Worm (Caenorhabditis elegans): ENCODE results near the gene ZC487.2.

ZC487.2 gene

DNA sequence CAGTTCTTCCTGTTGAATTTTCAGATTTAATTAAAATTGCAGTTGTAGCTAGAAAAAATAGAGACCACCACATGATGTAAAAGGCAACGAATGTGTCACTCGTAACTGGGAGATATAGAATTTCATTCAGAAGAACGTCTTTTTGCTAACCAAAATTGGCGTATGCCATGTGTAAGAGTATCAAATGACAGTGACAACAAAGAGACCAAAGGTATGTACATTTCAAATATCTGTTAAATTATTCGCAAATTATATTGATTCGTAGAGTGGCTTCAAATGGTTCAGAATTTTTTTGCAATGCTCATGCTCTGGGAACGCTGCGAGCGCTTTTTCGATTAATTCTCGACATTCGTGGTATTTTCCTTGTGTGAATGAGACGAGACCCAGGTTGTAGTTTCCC is 40.1 kb upstream of the ZC487.2 start, which contains the start of gene T25F10.4:
Gene T25F10.4 (minus strand): TSS at position 101 of the 400 bp plus-strand sequence.
- TF ChIP-seq nhr-237 (tag; optimal IDR thresholded peaks at IDR 0.05) (no peak), nhr-77 (tag; optimal IDR thresholded peaks at IDR 0.05) (no peak), pha-4 (tag; optimal IDR thresholded peaks at IDR 0.05) (no peak), ceh-82 (tag; optimal IDR thresholded peaks at IDR 0.05) (no peak), aly-2 (tag; optimal IDR thresholded peaks at IDR 0.05) (no peak), snpc-4 (tag; optimal IDR thresholded peaks at IDR 0.05) (no peak), daf-12 (tag; optimal IDR thresholded peaks at IDR 0.05) (no peak), nhr-67 (tag; optimal IDR thresholded peaks at IDR 0.05) (no peak), ceh-9 (tag; optimal IDR thresholded peaks at IDR 0.05) (no peak), lin-15B (tag; optimal IDR thresholded peaks at IDR 0.05) (no peak), pqm-1 (tag; optimal IDR thresholded peaks at IDR 0.05) (no peak), nhr-11 (tag; optimal IDR thresholded peaks at IDR 0.05) (no peak)

DNA sequence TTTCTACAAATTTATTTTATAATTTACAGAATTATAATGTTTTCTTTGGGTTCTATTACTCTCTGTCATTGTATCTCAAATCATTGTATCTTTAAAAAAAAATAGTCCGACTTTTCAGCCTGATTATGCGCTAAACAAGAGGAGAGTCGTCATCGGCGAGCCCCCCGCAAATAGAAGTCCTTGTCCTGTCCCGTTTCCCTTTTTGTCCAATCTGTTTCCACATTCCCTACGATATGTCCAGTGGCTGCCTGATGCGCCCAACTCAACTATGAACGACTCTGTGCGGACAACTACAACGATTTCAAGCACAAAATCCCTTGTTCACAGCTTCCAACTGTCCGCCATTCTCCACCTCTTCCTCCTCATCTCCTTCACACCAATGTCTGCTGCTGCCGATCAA is 35.7 kb upstream of the ZC487.2 start, which contains the start of gene dbl-1:
Gene dbl-1 (plus strand): TSS at position 119 of the 400 bp plus-strand sequence.
- TF ChIP-seq nhr-67 (tag; optimal IDR thresholded peaks at IDR 0.05), result no peak
- no peak for TF ChIP-seq nhr-76 (tag; optimal IDR thresholded peaks at IDR 0.05)
- TF ChIP-seq ztf-4 (tag; optimal IDR thresholded peaks at IDR 0.05), result no peak
- no peak for TF ChIP-seq nhr-12 (tag; optimal IDR thresholded peaks at IDR 0.05)

DNA sequence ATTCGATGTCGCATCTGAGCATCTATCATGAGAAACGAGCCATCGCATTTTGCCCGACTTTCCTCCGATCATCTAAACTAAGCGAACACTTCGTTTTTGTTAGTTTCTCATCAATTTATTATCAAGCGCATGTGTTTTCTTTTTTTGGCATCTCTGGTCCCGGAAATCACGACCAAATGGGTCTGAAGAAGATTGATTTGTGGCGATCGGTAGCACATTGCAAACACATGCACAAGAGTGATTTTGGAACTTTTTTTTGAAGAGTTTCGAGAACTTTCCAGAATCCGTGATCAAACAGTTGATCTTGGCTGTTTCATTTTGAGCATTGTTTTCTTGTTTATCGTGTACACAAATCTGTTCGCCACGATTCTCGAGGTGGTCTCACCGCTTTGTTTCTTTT is 31.0 kb upstream of the ZC487.2 start:
- TF ChIP-seq ZK546.5 (tag; optimal IDR thresholded peaks at IDR 0.05) (no peak), nhr-11 (tag; optimal IDR thresholded peaks at IDR 0.05) (no peak), zag-1 (tag; optimal IDR thresholded peaks at IDR 0.05) (no peak), ztf-4 (tag; optimal IDR thresholded peaks at IDR 0.05) (no peak), unc-62 (GFP tag; optimal IDR thresholded peaks at IDR 0.05) (no peak), pqm-1 (tag; optimal IDR thresholded peaks at IDR 0.05) (no peak), jun-1 (tag; optimal IDR thresholded peaks at IDR 0.05) (no peak), ceh-9 (tag; optimal IDR thresholded peaks at IDR 0.05) (no peak)

DNA sequence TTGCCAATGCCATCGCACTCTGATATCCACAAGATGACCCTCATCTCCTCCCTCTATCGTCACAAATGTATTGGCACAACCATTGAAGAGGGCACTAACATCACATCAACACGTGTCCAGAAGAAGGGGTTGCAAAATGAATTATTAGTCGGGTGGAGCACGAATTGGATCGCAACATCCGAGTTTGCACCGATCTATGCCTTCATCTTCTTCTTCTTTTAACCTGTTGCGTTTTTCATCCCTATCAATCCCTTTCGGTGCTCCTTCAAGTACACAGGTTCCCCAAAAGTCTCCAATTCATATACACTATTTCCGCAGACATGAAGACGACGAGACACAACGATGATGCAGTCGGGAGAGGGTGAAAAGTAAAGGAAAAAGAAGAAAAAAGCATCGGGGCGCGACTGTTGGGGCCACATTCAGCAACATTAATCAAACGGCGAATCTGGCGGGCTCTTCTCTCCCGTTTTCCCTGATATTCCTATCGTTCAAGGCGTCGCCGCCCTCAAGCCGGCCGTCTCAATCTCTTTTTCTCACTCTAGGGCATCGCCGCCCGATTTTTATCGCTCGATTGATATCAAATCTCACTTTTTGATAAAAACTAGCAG is 29.3 kb upstream of the ZC487.2 start:
- no peak for TF ChIP-seq fkh-2 (tag; optimal IDR thresholded peaks at IDR 0.05)
- no peak for TF ChIP-seq ceh-82 (tag; optimal IDR thresholded peaks at IDR 0.05)
- TF ChIP-seq skn-1 (tag; optimal IDR thresholded peaks at IDR 0.05), result no peak
- TF ChIP-seq R02D3.7 (tag; optimal IDR thresholded peaks at IDR 0.05), result no peak
- no peak for TF ChIP-seq ZK546.5 (tag; optimal IDR thresholded peaks at IDR 0.05)
- no peak for TF ChIP-seq daf-12 (tag; optimal IDR thresholded peaks at IDR 0.05)
- TF ChIP-seq ceh-16 (tag; optimal IDR thresholded peaks at IDR 0.05), result no peak
- no peak for TF ChIP-seq eor-1 (tag; optimal IDR thresholded peaks at IDR 0.05)
- TF ChIP-seq mml-1 (tag; optimal IDR thresholded peaks at IDR 0.05), result no peak
- TF ChIP-seq nhr-77 (tag; optimal IDR thresholded peaks at IDR 0.05), result no peak
- TF ChIP-seq nhr-11 (tag; optimal IDR thresholded peaks at IDR 0.05), result no peak
- TF ChIP-seq snpc-4 (tag; optimal IDR thresholded peaks at IDR 0.05), result no peak
- TF ChIP-seq ztf-11 (tag; optimal IDR thresholded peaks at IDR 0.05), result no peak
- TF ChIP-seq ztf-4 (tag; optimal IDR thresholded peaks at IDR 0.05), result no peak
- no peak for TF ChIP-seq tbx-2 (tag; optimal IDR thresholded peaks at IDR 0.05)
- no peak for TF ChIP-seq elt-1 (tag; optimal IDR thresholded peaks at IDR 0.05)

DNA sequence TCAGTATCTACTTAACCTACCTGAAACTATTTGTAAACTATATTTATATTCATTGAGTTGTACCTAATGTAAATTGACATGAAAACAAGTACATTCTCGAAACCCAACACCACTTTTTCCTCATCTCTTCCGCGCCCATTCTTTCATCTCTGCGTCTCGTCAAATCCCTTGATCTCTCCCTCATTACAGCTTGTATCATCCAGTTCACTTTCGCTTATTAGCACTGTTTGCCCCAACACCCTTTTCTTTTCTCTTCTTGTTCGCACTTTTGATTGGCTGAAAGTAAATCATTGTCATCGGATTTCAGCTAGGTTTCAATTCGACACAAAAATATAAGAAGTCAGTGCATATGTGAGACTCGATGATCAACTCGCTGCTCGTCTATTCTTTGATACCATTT is 22.5 kb upstream of the ZC487.2 start, which contains the start of gene T25F10.3:
Gene T25F10.3 (plus strand): TSS at position 308 of the 400 bp plus-strand sequence.
- TF ChIP-seq nhr-25 (tag; optimal IDR thresholded peaks at IDR 0.05), result peak; percentile 41
- no peak for TF ChIP-seq elt-1 (tag; optimal IDR thresholded peaks at IDR 0.05)

DNA sequence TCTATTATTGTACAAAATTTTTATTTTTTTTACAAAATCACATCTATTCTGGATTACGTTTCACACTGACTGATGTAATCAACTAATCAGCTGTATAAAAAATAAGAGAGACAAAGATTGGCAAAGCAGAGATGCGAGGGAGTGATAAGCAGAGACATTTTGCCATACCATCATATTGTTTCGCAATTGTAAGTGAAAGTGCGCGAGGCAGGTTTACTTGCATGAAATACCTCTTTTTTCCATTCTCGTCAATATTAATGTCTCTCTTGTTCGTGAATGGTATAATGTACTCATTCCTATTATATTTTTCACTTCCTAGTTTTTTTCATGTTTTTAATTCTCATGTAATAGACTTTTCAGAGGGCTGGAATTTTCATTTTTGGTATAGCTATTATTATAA is 14.6 kb upstream of the ZC487.2 start:
- TF ChIP-seq elt-1 (tag; optimal IDR thresholded peaks at IDR 0.05), result peak; percentile 79
- TF ChIP-seq nhr-25 (tag; optimal IDR thresholded peaks at IDR 0.05), result peak; percentile 77
- TF ChIP-seq aly-2 (tag; optimal IDR thresholded peaks at IDR 0.05), result no peak

DNA sequence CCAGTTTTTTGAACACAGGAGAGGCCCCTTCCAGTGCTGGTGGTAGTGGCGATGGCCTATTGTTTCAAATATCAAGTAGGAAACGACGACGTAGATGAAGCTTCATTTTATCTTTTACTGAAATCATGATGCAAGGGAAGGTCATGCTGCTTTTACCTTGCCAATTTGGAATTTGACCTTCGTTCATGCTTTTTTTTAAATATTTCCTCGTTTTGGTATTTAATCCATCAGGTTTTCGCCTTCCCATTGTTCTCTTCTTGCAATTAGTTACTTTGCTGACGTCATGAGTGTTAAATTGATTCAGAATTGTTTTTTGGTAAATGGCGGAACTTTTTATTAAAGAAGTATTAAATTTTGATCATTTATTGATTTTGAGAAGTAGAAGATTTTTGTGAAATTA is 13.8 kb upstream of the ZC487.2 start:
- peak; percentile 81 for TF ChIP-seq nhr-25 (tag; optimal IDR thresholded peaks at IDR 0.05)
- TF ChIP-seq eor-1 (tag; optimal IDR thresholded peaks at IDR 0.05), result no peak
